Worm (Caenorhabditis elegans) whole organism, L4 larva: ENCODE results near the gene F31D4.8.

Experiments
- F10B5.3 ChIP-seq: sonication (generic microtip); optimal IDR thresholded peaks from 2 replicates; lab custom pipeline; 2016; ENCODE audit warnings: mild to moderate bottlenecking, missing genetic modification characterization, missing compliant biosample characterization
- F26F4.8 ChIP-seq: fragments of 200-800 bp; sonication (Bioruptor generic); conservative IDR thresholded peaks from 2 replicates; pipeline ENCODE4 v1.3.6; 2022; ENCODE audit warnings: missing genetic modification characterization, missing compliant biosample characterization
- F37D6.2 ChIP-seq: sonication (generic microtip); optimal IDR thresholded peaks from 2 replicates; lab custom pipeline; 2016; ENCODE audit warnings: mild to moderate bottlenecking, missing genetic modification characterization, missing compliant biosample characterization
- R02D3.7 ChIP-seq: fragments of 150-350 bp; sonication (generic microtip); optimal IDR thresholded peaks from 3 replicates; lab custom pipeline; 2014; ENCODE audit warnings: missing biosample characterization, missing genetic modification characterization
- ZK337.2 ChIP-seq: fragments of 200-800 bp; sonication (Bioruptor generic); IDR thresholded peaks from 2 replicates; pipeline ENCODE4 v1.3.6; 2022; ENCODE audit warnings: missing genetic modification reagents, missing genetic modification characterization, missing compliant biosample characterization
- aly-2 ChIP-seq: sonication (generic microtip); optimal IDR thresholded peaks from 2 replicates; lab custom pipeline; 2018; ENCODE audit warnings: missing biosample characterization, missing genetic modification characterization
- attf-4 ChIP-seq: sonication (generic microtip); optimal IDR thresholded peaks from 3 replicates; lab custom pipeline; 2017; ENCODE audit warnings: missing biosample characterization, missing genetic modification characterization
- ceh-20 ChIP-seq: fragments of 200-800 bp; sonication (Bioruptor generic); IDR thresholded peaks from 2 replicates; pipeline ENCODE4 v1.3.6; 2022; ENCODE audit warnings: missing genetic modification reagents, missing genetic modification characterization, missing compliant biosample characterization
- ceh-62 ChIP-seq: sonication (generic microtip); optimal IDR thresholded peaks from 2 replicates; lab custom pipeline; 2017; ENCODE audit warnings: missing biosample characterization, missing genetic modification characterization
- ceh-82 ChIP-seq: sonication (generic microtip); optimal IDR thresholded peaks from 2 replicates; lab custom pipeline; 2017; ENCODE audit warnings: missing biosample characterization, missing genetic modification characterization
- ctbp-1 ChIP-seq: fragments of 200-800 bp; sonication (Bioruptor generic); IDR thresholded peaks from 2 replicates; pipeline ENCODE4 v1.3.6; 2022; ENCODE audit warnings: missing genetic modification reagents, missing genetic modification characterization, missing compliant biosample characterization
- daf-16 ChIP-seq, 3 experiments: sonication (generic microtip); optimal IDR thresholded peaks; 2 replicates each; lab custom pipeline; 2016 to 2017; ENCODE audit warnings: missing genetic modification characterization in 3 of 3, missing genetic modification reagents in 3 of 3, mild to moderate bottlenecking in 2 of 3, missing compliant biosample characterization in 2 of 3, missing biosample characterization in 1 of 3, moderate library complexity in 1 of 3
- daf-19 ChIP-seq: fragments of 200-800 bp; sonication (Bioruptor generic); conservative IDR thresholded peaks from 2 replicates; pipeline ENCODE4 v1.3.6; 2022; ENCODE audit warnings: missing genetic modification characterization, missing compliant biosample characterization
- dmd-6 ChIP-seq: fragments of 200-800 bp; sonication (Bioruptor generic); IDR thresholded peaks from 2 replicates; pipeline ENCODE4 v1.3.6; 2022; ENCODE audit warnings: missing genetic modification reagents, missing genetic modification characterization, missing compliant biosample characterization
- dmd-8 ChIP-seq: fragments of 200-800 bp; sonication (Bioruptor generic); IDR thresholded peaks from 2 replicates; pipeline ENCODE4 v1.3.6; 2022; ENCODE audit warnings: missing genetic modification characterization, missing compliant biosample characterization
- dpl-1 ChIP-seq: fragments of 150-350 bp; optimal IDR thresholded peaks from 2 replicates; lab custom pipeline; 2014; ENCODE audit warnings: missing biosample characterization, missing genetic modification reagents, missing genetic modification characterization
- dve-1 ChIP-seq: sonication (generic microtip); optimal IDR thresholded peaks from 2 replicates; lab custom pipeline; 2017; ENCODE audit warnings: antibody characterized with exemption, mild to moderate bottlenecking, missing genetic modification characterization, missing compliant biosample characterization; ENCODE audit not compliant: insufficient read depth
- fkh-10 ChIP-seq: fragments of 150-350 bp; optimal IDR thresholded peaks from 2 replicates; lab custom pipeline; 2014; ENCODE audit warnings: missing biosample characterization, missing genetic modification reagents, missing genetic modification characterization
- fos-1 ChIP-seq: fragments of 150-350 bp; optimal IDR thresholded peaks from 2 replicates; lab custom pipeline; 2014; ENCODE audit warnings: missing biosample characterization, missing genetic modification characterization
- hlh-11 ChIP-seq: fragments of 200-800 bp; sonication (Bioruptor generic); optimal IDR thresholded peaks from 2 replicates; lab custom pipeline; 2018; ENCODE audit warnings: mild to moderate bottlenecking, missing genetic modification characterization, missing compliant biosample characterization
- hlh-30 ChIP-seq: sonication (generic microtip); optimal IDR thresholded peaks from 2 replicates; lab custom pipeline; 2017; ENCODE audit warnings: antibody characterized with exemption, mild to moderate bottlenecking, missing genetic modification characterization, missing compliant biosample characterization; ENCODE audit not compliant: insufficient read depth
- hmg-1.1 ChIP-seq: fragments of 200-800 bp; sonication (Bioruptor generic); IDR thresholded peaks from 2 replicates; pipeline ENCODE4 v1.3.6; 2022; ENCODE audit warnings: missing genetic modification reagents, missing genetic modification characterization, missing compliant biosample characterization
- lin-29 ChIP-seq: fragments of 200-800 bp; sonication (Bioruptor generic); IDR thresholded peaks from 2 replicates; pipeline ENCODE4 v1.3.6; 2022; ENCODE audit warnings: missing genetic modification reagents, missing genetic modification characterization, missing compliant biosample characterization
- lin-38 ChIP-seq: fragments of 200-800 bp; sonication (Bioruptor generic); IDR thresholded peaks from 2 replicates; pipeline ENCODE4 v1.3.6; 2022; ENCODE audit warnings: missing genetic modification reagents, missing genetic modification characterization, missing compliant biosample characterization
- lsy-2 ChIP-seq, 2 experiments: fragments of 150-350 bp in 1 of 2; sonication (generic microtip) in 1 of 2; optimal IDR thresholded peaks; 2 replicates each; lab custom pipeline; 2014 to 2017; ENCODE audit warnings: missing biosample characterization in 2 of 2, missing genetic modification characterization in 2 of 2
- madf-9 ChIP-seq: fragments of 200-800 bp; sonication (Bioruptor generic); conservative IDR thresholded peaks from 2 replicates; pipeline ENCODE4 v1.3.6; 2022; ENCODE audit warnings: missing genetic modification reagents, missing genetic modification characterization, missing compliant biosample characterization
- mep-1 ChIP-seq: fragments of 150-350 bp; sonication (generic microtip); optimal IDR thresholded peaks from 3 replicates; lab custom pipeline; 2014; ENCODE audit warnings: missing biosample characterization, missing genetic modification characterization
- mxl-3 ChIP-seq: fragments of 200-800 bp; sonication (Bioruptor generic); optimal IDR thresholded peaks from 2 replicates; lab custom pipeline; 2018; ENCODE audit warnings: mild to moderate bottlenecking, missing genetic modification characterization, missing compliant biosample characterization
- nhr-10 ChIP-seq: fragments of 150-350 bp; optimal IDR thresholded peaks from 2 replicates; lab custom pipeline; 2014; ENCODE audit warnings: missing biosample characterization, missing genetic modification characterization
- nhr-11 ChIP-seq: fragments of 150-350 bp; optimal IDR thresholded peaks from 2 replicates; lab custom pipeline; 2014; ENCODE audit warnings: missing biosample characterization, missing genetic modification characterization
- nhr-237 ChIP-seq: sonication (generic microtip); optimal IDR thresholded peaks from 2 replicates; lab custom pipeline; 2017; ENCODE audit warnings: missing biosample characterization, missing genetic modification characterization
- nhr-28 ChIP-seq: fragments of 150-350 bp; optimal IDR thresholded peaks from 2 replicates; lab custom pipeline; 2014; ENCODE audit warnings: missing biosample characterization, missing genetic modification characterization
- nhr-48 ChIP-seq: sonication (generic microtip); optimal IDR thresholded peaks from 2 replicates; lab custom pipeline; 2016; ENCODE audit warnings: mild to moderate bottlenecking, missing genetic modification characterization, missing compliant biosample characterization
- nhr-77 ChIP-seq: fragments of 150-350 bp; optimal IDR thresholded peaks from 2 replicates; lab custom pipeline; 2014; ENCODE audit warnings: missing biosample characterization, missing genetic modification characterization
- pha-4 ChIP-seq, 2 experiments: fragments of 150-350 bp in 1 of 2; fragments of 200-800 bp in 1 of 2; sonication (Bioruptor generic) in 1 of 2; IDR thresholded peaks in 1 of 2; optimal IDR thresholded peaks in 1 of 2; 2 replicates each; pipeline versions ENCODE4 v1.3.6 to Lab custom; 2014 to 2022; ENCODE audit warnings: missing genetic modification characterization in 2 of 2, missing genetic modification reagents in 2 of 2, missing biosample characterization in 1 of 2, missing compliant biosample characterization in 1 of 2
- rbr-2 ChIP-seq: sonication (generic microtip); optimal IDR thresholded peaks from 2 replicates; lab custom pipeline; 2016; ENCODE audit warnings: missing genotype, missing genetic modification characterization, missing compliant biosample characterization
- snpc-1.2 ChIP-seq: fragments of 200-800 bp; sonication (Bioruptor generic); IDR thresholded peaks from 2 replicates; pipeline ENCODE4 v1.3.6; 2022; ENCODE audit warnings: missing genetic modification reagents, missing genetic modification characterization, missing compliant biosample characterization
- tag-97 ChIP-seq: fragments of 200-800 bp; sonication (Bioruptor generic); IDR thresholded peaks from 2 replicates; pipeline ENCODE4 v1.3.6; 2022; ENCODE audit warnings: missing genetic modification characterization, missing compliant biosample characterization
- unc-130 ChIP-seq: sonication (generic microtip); optimal IDR thresholded peaks from 2 replicates; lab custom pipeline; 2016; ENCODE audit warnings: missing genetic modification reagents, missing genetic modification characterization, missing compliant biosample characterization
- unc-62 ChIP-seq, 3 experiments: fragments of 150-350 bp in 1 of 3; sonication (generic microtip); optimal IDR thresholded peaks in 2 of 3; peaks in 1 of 3; 1 replicate in 1 of 3; 2 replicates in 2 of 3; lab custom pipeline; 2014 to 2017; ENCODE audit warnings: missing biosample characterization in 3 of 3, missing genetic modification characterization in 3 of 3, missing genetic modification reagents in 3 of 3, missing genotype in 1 of 3
- vab-7 ChIP-seq: fragments of 200-800 bp; sonication (Bioruptor generic); IDR thresholded peaks from 2 replicates; pipeline ENCODE4 v1.3.6; 2022; ENCODE audit warnings: missing genetic modification reagents, missing genetic modification characterization, missing compliant biosample characterization
- zip-2 ChIP-seq: fragments of 150-350 bp; optimal IDR thresholded peaks from 2 replicates; lab custom pipeline; 2014; ENCODE audit warnings: missing biosample characterization, missing genetic modification characterization

Gene F31D4.8

ce11 chrV:20903167-20904093, 35.2 kb upstream of the F31D4.8 start, which contains the start of gene amx-3 (continued):
- no peak for TF ChIP-seq tag-97
- TF ChIP-seq daf-16 (GFP tag; optimal IDR thresholded peaks at IDR 0.05; lab: Kevin White, UChicago) = peak in 1 of 2 experiments; percentile 16
- TF ChIP-seq daf-16 (tag; optimal IDR thresholded peaks at IDR 0.05; lab: Kevin White, UChicago) = peak; percentile 94
- TF ChIP-seq dmd-6 = peak; percentile 35; the same call in 1 of the 2 replicates
- peak; percentile 56 for TF ChIP-seq dve-1 (tag; lab: Kevin White, UChicago)
- TF ChIP-seq nhr-10 (tag; lab: Kevin White, UChicago) = no peak
- no peak for TF ChIP-seq zip-2
- TF ChIP-seq F10B5.3 (tag; lab: Kevin White, UChicago) = no peak
- TF ChIP-seq ceh-82 (tag; lab: Kevin White, UChicago) = no peak
- no peak for TF ChIP-seq daf-19 (GFP tag; lab: Robert Waterston, UW)
- TF ChIP-seq dmd-8 = no peak
- TF ChIP-seq R02D3.7 (tag; lab: Kevin White, UChicago) = no peak
- no peak for TF ChIP-seq unc-130 (GFP tag; lab: Kevin White, UChicago)
- no peak for TF ChIP-seq ctbp-1 (GFP tag; lab: Robert Waterston, UW)
- TF ChIP-seq nhr-28 = peak; percentile 12
- no peak for TF ChIP-seq ZK337.2 (GFP tag; lab: Robert Waterston, UW)

- no peak for TF ChIP-seq nhr-48 (tag; lab: Kevin White, UChicago)
- TF ChIP-seq unc-62 (GFP tag; optimal IDR thresholded peaks at IDR 0.05 in 1 of 2; lab: Kevin White, UChicago) = peak in 1 of 2 experiments; percentile 94
- TF ChIP-seq unc-62 (tag; optimal IDR thresholded peaks at IDR 0.05; lab: Kevin White, UChicago) = no peak
Measured at ce11 chrV:20891871-20892270, 23.6 kb upstream of the F31D4.8 start.

ce11 chrV:20879069-20879667, 10.9 kb upstream of the F31D4.8 start, which contains the start of gene unc-80:
unc-80 (plus strand) TSS chrV:20879601.
- TF ChIP-seq lsy-2 (tag; optimal IDR thresholded peaks at IDR 0.05; lab: Kevin White, UChicago) (peak in 1 of 2 experiments; percentile 69), pha-4 (GFP tag; IDR thresholded peaks at IDR 0.05; lab: Robert Waterston, UW) (no peak), pha-4 (tag; optimal IDR thresholded peaks at IDR 0.05; lab: Kevin White, UChicago) (no peak), lin-29 (no peak), madf-9 (GFP tag; lab: Robert Waterston, UW) (no peak), F37D6.2 (tag; lab: Kevin White, UChicago) (peak; percentile 25), hmg-1.1 (GFP tag; lab: Robert Waterston, UW) (peak; percentile 66), mep-1 (tag; lab: Kevin White, UChicago) (peak; percentile 71), hlh-11 (tag; lab: Kevin White, UChicago) (no peak), fkh-10 (GFP tag; lab: Kevin White, UChicago) (peak; percentile 87), fos-1 (tag; lab: Kevin White, UChicago) (no peak), ZK337.2 (GFP tag; lab: Robert Waterston, UW) (no peak), hlh-30 (tag; lab: Kevin White, UChicago) (peak; percentile 8), dpl-1 (GFP tag; lab: Kevin White, UChicago) (peak; percentile 2), attf-4 (tag; lab: Kevin White, UChicago) (no peak), mxl-3 (no peak), ceh-20 (no peak), snpc-1.2 (GFP tag; lab: Robert Waterston, UW) (no peak), unc-62 (GFP tag; optimal IDR thresholded peaks at IDR 0.05 in 1 of 2; lab: Kevin White, UChicago) (peak in 1 of 2 experiments; percentile 89), unc-62 (tag; optimal IDR thresholded peaks at IDR 0.05; lab: Kevin White, UChicago) (no peak), nhr-237 (tag; lab: Kevin White, UChicago) (no peak), daf-19 (GFP tag; lab: Robert Waterston, UW) (no peak), F26F4.8 (GFP tag; lab: Robert Waterston, UW) (no peak), nhr-11 (tag; lab: Kevin White, UChicago) (no peak), nhr-77 (tag; lab: Kevin White, UChicago) (no peak), aly-2 (no peak), rbr-2 (tag; lab: Kevin White, UChicago) (peak; percentile 62), vab-7 (GFP tag; lab: Robert Waterston, UW) (no peak), ctbp-1 (GFP tag; lab: Robert Waterston, UW) (peak; percentile 38; the same call in 1 of the 2 replicates), ceh-62 (tag; lab: Kevin White, UChicago) (no peak), lin-38 (no peak), nhr-48 (tag; lab: Kevin White, UChicago) (peak; percentile 5)
- TF ChIP-seq, all 104 proteins: peak for 11
